Fruit fly (Drosophila melanogaster) Kc167 (cell line): Measurements from ENCODE around the gene TwdlM.

Experiments
- Myc ChIP-seq: fragments of >200 bp; optimal IDR thresholded peaks from 2 replicates; lab custom pipeline; 2017; ENCODE audit warnings: missing external identifiers
- Sin3A ChIP-seq: fragments of >200 bp; optimal IDR thresholded peaks from 2 replicates; lab custom pipeline; 2018; ENCODE audit warnings: missing external identifiers
- h ChIP-seq: fragments of >200 bp; optimal IDR thresholded peaks from 3 replicates; lab custom pipeline; 2018; ENCODE audit warnings: missing external identifiers
- insv ChIP-seq: fragments of >200 bp; optimal IDR thresholded peaks from 3 replicates; lab custom pipeline; 2018; ENCODE audit warnings: missing external identifiers
- psq ChIP-seq: fragments of >200 bp; optimal IDR thresholded peaks from 2 replicates; lab custom pipeline; 2017; ENCODE audit warnings: missing external identifiers
- ttk ChIP-seq: sonication (Bioruptor generic); optimal IDR thresholded peaks from 2 replicates; lab custom pipeline; 2017; ENCODE audit warnings: missing external identifiers

TwdlM gene

dm6 chr3R:26618818-26619217 is at the start of gene TwdlM:
TwdlM (plus strand) TSS chr3R:26619118.
- no peak for TF ChIP-seq ttk

- no peak for TF ChIP-seq Myc (lab: Kevin White, UChicago)
Observed at dm6 chr3R:26570422-26570821, 48.5 kb upstream of the TwdlM start.

- TF ChIP-seq ttk = no peak
- no peak for TF ChIP-seq Sin3A (lab: Kevin White, UChicago)
- TF ChIP-seq insv (lab: Kevin White, UChicago) = no peak
- TF ChIP-seq psq = no peak
- no peak for TF ChIP-seq Myc (lab: Kevin White, UChicago)
- TF ChIP-seq h (lab: Kevin White, UChicago) = no peak
Observed at dm6 chr3R:26588158-26588584, 30.7 kb upstream of the TwdlM start.

dm6 chr3R:26593847-26594542 is 24.9 kb upstream of the TwdlM start:
- no peak for TF ChIP-seq Sin3A (lab: Kevin White, UChicago)
- no peak for TF ChIP-seq h (lab: Kevin White, UChicago)
- no peak for TF ChIP-seq psq
- no peak for TF ChIP-seq ttk
- no peak for TF ChIP-seq insv (lab: Kevin White, UChicago)
- no peak for TF ChIP-seq Myc (lab: Kevin White, UChicago)

- TF ChIP-seq Sin3A (lab: Kevin White, UChicago) = no peak
Observed at dm6 chr3R:26606498-26606897, 12.4 kb upstream of the TwdlM start.

dm6 chr3R:26615428-26615827 is 3.5 kb upstream of the TwdlM start:
- TF ChIP-seq psq = no peak
- TF ChIP-seq h (lab: Kevin White, UChicago) = no peak
- no peak for TF ChIP-seq Sin3A (lab: Kevin White, UChicago)
- no peak for TF ChIP-seq insv (lab: Kevin White, UChicago)
- TF ChIP-seq ttk = no peak
- no peak for TF ChIP-seq Myc (lab: Kevin White, UChicago)

- TF ChIP-seq insv (lab: Kevin White, UChicago) (no peak), h (lab: Kevin White, UChicago) (no peak), Sin3A (lab: Kevin White, UChicago) (no peak), ttk (no peak)
Observed at dm6 chr3R:26621314-26621813, 2.4 kb downstream of the TwdlM start, which contains the start of gene TwdlP. TwdlP (minus strand) TSS chr3R:26621364.

dm6 chr3R:26623493-26623956 is 4.6 kb downstream of the TwdlM start, which contains the start of gene TwdlB:
TwdlB (minus strand) TSS chr3R:26623543.
- TF ChIP-seq psq (no peak), ttk (no peak), Sin3A (lab: Kevin White, UChicago) (no peak), Myc (lab: Kevin White, UChicago) (no peak), insv (lab: Kevin White, UChicago) (no peak), h (lab: Kevin White, UChicago) (no peak)

dm6 chr3R:26625552-26625951 is 6.6 kb downstream of the TwdlM start, which contains the start of gene TwdlL:
TwdlL (minus strand) TSS chr3R:26625652.
- no peak for TF ChIP-seq ttk
- no peak for TF ChIP-seq Myc (lab: Kevin White, UChicago)

dm6 chr3R:26626638-26627037 is 7.7 kb downstream of the TwdlM start, which contains the start of gene TwdlO:
TwdlO (minus strand) TSS chr3R:26626738.
- TF ChIP-seq insv (lab: Kevin White, UChicago) (no peak), ttk (no peak), psq (no peak), Sin3A (lab: Kevin White, UChicago) (no peak)

- TF ChIP-seq ttk (no peak), h (lab: Kevin White, UChicago) (no peak), psq (no peak), Myc (lab: Kevin White, UChicago) (no peak), Sin3A (lab: Kevin White, UChicago) (no peak)
Observed at dm6 chr3R:26628624-26629023, 9.7 kb downstream of the TwdlM start, which contains the start of gene TwdlK. TwdlK (minus strand) TSS chr3R:26628724.

dm6 chr3R:26629618-26630017 is 10.7 kb downstream of the TwdlM start, which contains the start of gene TwdlJ:
TwdlJ (plus strand) TSS chr3R:26629918.
- no peak for TF ChIP-seq h (lab: Kevin White, UChicago)

dm6 chr3R:26631334-26631919 is 12.5 kb downstream of the TwdlM start, which contains the start of gene TwdlN:
TwdlN (plus strand) TSS chr3R:26631869.
- TF ChIP-seq ttk (no peak), Myc (lab: Kevin White, UChicago) (no peak), Sin3A (lab: Kevin White, UChicago) (no peak), psq (no peak), h (lab: Kevin White, UChicago) (no peak), insv (lab: Kevin White, UChicago) (no peak)
